Worm (Caenorhabditis elegans) whole organism, early embryonic: ENCODE data around the gene pkhm-2.
A peak's percentile ranks its signal among the peaks of the same experiment; 100 is the strongest.

Experiments
- B0310.2 ChIP-seq: sonication (generic microtip); optimal IDR thresholded peaks from 2 replicates; lab custom pipeline; 2016; ENCODE audit warnings: mild to moderate bottlenecking, missing genetic modification characterization, missing compliant biosample characterization
- F13C5.2 ChIP-seq: sonication (generic microtip); optimal IDR thresholded peaks from 2 replicates; lab custom pipeline; 2017; ENCODE audit warnings: mild to moderate bottlenecking, missing genetic modification characterization, inconsistent platforms, missing compliant biosample characterization
- aly-1 ChIP-seq: sonication (generic microtip); optimal IDR thresholded peaks from 2 replicates; lab custom pipeline; 2016; ENCODE audit warnings: missing genetic modification characterization, missing compliant biosample characterization
- ama-1 ChIP-seq: fragments of 150-350 bp; optimal IDR thresholded peaks from 2 replicates; lab custom pipeline; 2014
- ceh-13 ChIP-seq: fragments of 200-800 bp; sonication (Bioruptor generic); optimal IDR thresholded peaks from 2 replicates; lab custom pipeline; 2018; ENCODE audit warnings: mild to moderate bottlenecking, missing genetic modification characterization, missing compliant biosample characterization
- ceh-36 ChIP-seq: sonication (generic microtip); optimal IDR thresholded peaks from 2 replicates; lab custom pipeline; 2016; ENCODE audit warnings: missing genetic modification characterization, inconsistent platforms, missing compliant biosample characterization
- ets-7 ChIP-seq: sonication (generic microtip); optimal IDR thresholded peaks from 2 replicates; lab custom pipeline; 2016; ENCODE audit warnings: missing genotype, missing genetic modification characterization, missing compliant biosample characterization
- flt-1 ChIP-seq: fragments of 200-800 bp; sonication (Bioruptor generic); IDR thresholded peaks from 2 replicates; pipeline ENCODE4 v1.3.6; 2022; ENCODE audit warnings: missing genetic modification characterization, missing compliant biosample characterization
- hmbx-1 ChIP-seq: sonication (generic microtip); optimal IDR thresholded peaks from 2 replicates; lab custom pipeline; 2016; ENCODE audit warnings: mild to moderate bottlenecking, missing genetic modification characterization, missing compliant biosample characterization
- hmg-4 ChIP-seq: fragments of 200-800 bp; sonication (Bioruptor generic); optimal IDR thresholded peaks from 2 replicates; lab custom pipeline; 2018; ENCODE audit warnings: mild to moderate bottlenecking, missing genetic modification characterization, missing compliant biosample characterization
- hnd-1 ChIP-seq: sonication (generic microtip); optimal IDR thresholded peaks from 2 replicates; lab custom pipeline; 2016; ENCODE audit warnings: missing genetic modification characterization, missing compliant biosample characterization
- pes-1 ChIP-seq: fragments of 200-800 bp; sonication (Bioruptor generic); IDR thresholded peaks from 2 replicates; pipeline ENCODE4 v1.3.6; 2022; ENCODE audit warnings: missing genetic modification reagents, missing genetic modification characterization, missing compliant biosample characterization
- scrt-1 ChIP-seq: fragments of 200-800 bp; sonication (Bioruptor generic); IDR thresholded peaks from 2 replicates; pipeline ENCODE4 v1.3.6; 2022; ENCODE audit warnings: missing genetic modification characterization, missing compliant biosample characterization
- sea-1 ChIP-seq: fragments of 200-800 bp; sonication (Bioruptor generic); conservative IDR thresholded peaks from 2 replicates; pipeline ENCODE4 v1.3.6; 2022; ENCODE audit warnings: missing genetic modification characterization, missing compliant biosample characterization
- tbx-11 ChIP-seq: fragments of 200-800 bp; sonication (Bioruptor generic); IDR thresholded peaks from 2 replicates; pipeline ENCODE4 v1.3.6; 2022; ENCODE audit warnings: missing genetic modification characterization, missing compliant biosample characterization
- tbx-37 ChIP-seq: fragments of 200-800 bp; sonication (Bioruptor generic); conservative IDR thresholded peaks from 2 replicates; pipeline ENCODE4 v1.3.6; 2022; ENCODE audit warnings: missing genetic modification reagents, missing genetic modification characterization, missing compliant biosample characterization
- tra-4 ChIP-seq: sonication (generic microtip); optimal IDR thresholded peaks from 2 replicates; lab custom pipeline; 2017; ENCODE audit warnings: missing genetic modification characterization, missing compliant biosample characterization

The pkhm-2 gene

DNA sequence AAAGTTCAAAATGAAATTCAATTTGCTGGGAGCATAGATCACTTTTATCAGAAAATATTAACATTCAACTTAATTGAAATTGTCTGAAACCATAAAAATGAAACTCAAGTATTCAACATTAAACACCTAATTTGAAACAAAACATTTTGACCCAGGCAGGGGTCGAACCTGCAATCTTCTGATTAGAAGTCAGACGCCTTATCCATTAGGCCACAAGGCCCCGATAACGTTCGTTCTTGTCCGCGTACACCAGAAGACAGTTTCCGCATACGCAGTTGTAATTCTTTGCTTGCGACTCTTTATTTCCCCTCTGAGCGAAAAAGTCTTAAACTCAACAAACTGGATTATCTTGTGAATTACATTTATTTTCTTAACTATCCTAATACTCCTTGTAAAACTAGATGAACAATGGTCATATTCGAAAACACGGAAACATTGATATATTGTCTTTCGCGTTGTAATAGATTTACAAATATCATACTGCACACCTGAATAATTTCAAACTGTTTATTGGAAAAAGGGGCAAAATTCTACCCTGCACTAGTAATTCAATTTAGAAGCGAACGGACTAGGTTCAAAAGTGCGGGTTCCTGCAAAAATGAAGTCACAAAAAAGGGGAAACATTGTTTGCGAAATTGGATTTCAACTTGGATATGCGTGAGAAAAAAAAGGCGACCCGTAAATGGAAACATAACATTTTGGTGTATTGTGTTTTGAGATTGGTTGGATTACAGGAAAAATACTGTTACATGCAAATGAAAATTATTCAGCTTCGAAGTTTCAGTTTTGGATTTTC lies 34.7 kb downstream of the pkhm-2 start:
- peak; percentile 69 for TF ChIP-seq pes-1
- 0 out of 2 replicates have a peak, but pooled peaks have one; percentile 49 for TF ChIP-seq flt-1
- no peak for TF ChIP-seq tra-4 (tag; lab: Kevin White, UChicago)

DNA sequence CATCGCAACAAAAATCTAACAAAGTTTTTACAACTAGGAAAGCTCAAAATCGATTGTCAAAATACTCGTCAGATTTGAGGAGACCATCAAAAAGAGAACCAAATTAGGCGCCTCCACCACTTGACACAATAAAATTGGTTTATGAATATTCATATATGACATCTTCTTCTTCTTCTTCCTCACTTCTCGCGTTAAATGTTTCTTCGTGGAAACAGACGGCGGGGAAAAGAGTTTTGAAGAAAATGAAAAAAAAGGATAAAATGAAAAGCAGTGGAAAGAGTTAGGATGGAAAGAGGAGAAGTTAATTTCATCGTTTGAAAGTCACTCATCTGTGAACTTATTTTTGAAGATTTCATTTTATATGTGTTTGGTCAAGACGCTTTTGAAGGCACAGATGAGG lies 46.3 kb downstream of the pkhm-2 start:
- TF ChIP-seq ceh-13 (GFP tag; lab: Kevin White, UChicago) (no peak), pes-1 (no peak), tbx-37 (GFP tag; lab: Robert Waterston, UW) (no peak), aly-1 (tag; lab: Kevin White, UChicago) (no peak), F13C5.2 (tag; lab: Kevin White, UChicago) (no peak), hmg-4 (no peak), tra-4 (tag; lab: Kevin White, UChicago) (no peak), hmbx-1 (tag; lab: Kevin White, UChicago) (no peak), sea-1 (GFP tag; lab: Robert Waterston, UW) (no peak), scrt-1 (GFP tag; lab: Robert Waterston, UW) (no peak), ama-1 (no peak), tbx-11 (GFP tag; lab: Robert Waterston, UW) (no peak), B0310.2 (tag; lab: Kevin White, UChicago) (no peak), ets-7 (tag; lab: Kevin White, UChicago) (no peak), ceh-36 (tag; lab: Kevin White, UChicago) (no peak), hnd-1 (no peak), flt-1 (no peak)

DNA sequence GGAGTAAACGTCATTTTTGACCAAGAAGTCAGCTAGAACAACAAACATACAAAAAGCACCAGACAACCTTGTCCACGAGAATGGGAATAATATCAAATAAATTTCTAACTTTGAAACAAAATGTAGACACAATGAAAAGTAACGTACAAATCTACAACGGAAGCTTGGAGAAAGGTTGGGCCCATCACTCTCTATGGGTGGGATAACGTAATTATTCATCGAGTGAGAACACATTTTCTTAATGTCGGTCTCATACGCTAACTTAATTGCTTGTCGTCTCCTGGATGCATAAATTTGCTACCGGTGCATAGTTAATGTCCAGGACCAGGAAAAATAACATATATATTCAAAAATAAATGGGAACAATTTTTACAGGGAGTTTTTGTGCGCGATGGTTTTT lies 48.1 kb downstream of the pkhm-2 start:
- TF ChIP-seq scrt-1 (GFP tag; lab: Robert Waterston, UW) (no peak), aly-1 (tag; lab: Kevin White, UChicago) (no peak), tra-4 (tag; lab: Kevin White, UChicago) (no peak), F13C5.2 (tag; lab: Kevin White, UChicago) (no peak), flt-1 (no peak), ets-7 (tag; lab: Kevin White, UChicago) (no peak), pes-1 (no peak), hmbx-1 (tag; lab: Kevin White, UChicago) (no peak), B0310.2 (tag; lab: Kevin White, UChicago) (no peak), sea-1 (GFP tag; lab: Robert Waterston, UW) (no peak), tbx-37 (GFP tag; lab: Robert Waterston, UW) (no peak), hmg-4 (no peak), ceh-36 (tag; lab: Kevin White, UChicago) (no peak), ceh-13 (GFP tag; lab: Kevin White, UChicago) (no peak)

DNA sequence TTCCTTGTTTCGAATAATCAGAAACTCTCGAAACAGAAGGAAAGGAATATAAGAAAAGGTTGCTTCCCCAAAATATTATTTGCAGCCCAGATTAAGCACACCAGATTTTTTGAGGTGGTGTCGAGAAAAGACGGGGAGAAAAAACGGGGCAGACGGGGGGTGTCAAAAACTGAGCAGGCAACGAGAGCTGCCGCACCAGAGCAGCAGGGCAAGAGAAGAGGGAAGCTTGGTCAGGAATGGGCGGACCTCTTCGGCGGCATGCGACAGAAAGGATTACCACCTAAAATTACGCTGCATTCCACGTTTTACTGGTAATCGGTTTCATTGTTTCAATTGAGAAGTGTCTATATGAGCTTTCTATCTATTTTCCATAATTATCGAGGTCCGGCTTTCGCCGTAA lies 49.2 kb downstream of the pkhm-2 start:
- TF ChIP-seq tbx-37 (GFP tag; lab: Robert Waterston, UW) (no peak), F13C5.2 (tag; lab: Kevin White, UChicago) (no peak), ama-1 (no peak), ceh-13 (GFP tag; lab: Kevin White, UChicago) (no peak), ets-7 (tag; lab: Kevin White, UChicago) (no peak), tbx-11 (GFP tag; lab: Robert Waterston, UW) (no peak), scrt-1 (GFP tag; lab: Robert Waterston, UW) (no peak), B0310.2 (tag; lab: Kevin White, UChicago) (no peak), pes-1 (no peak), hmbx-1 (tag; lab: Kevin White, UChicago) (no peak), hmg-4 (no peak), aly-1 (tag; lab: Kevin White, UChicago) (no peak), hnd-1 (no peak), ceh-36 (tag; lab: Kevin White, UChicago) (no peak), tra-4 (tag; lab: Kevin White, UChicago) (no peak), sea-1 (GFP tag; lab: Robert Waterston, UW) (no peak), flt-1 (no peak)

DNA sequence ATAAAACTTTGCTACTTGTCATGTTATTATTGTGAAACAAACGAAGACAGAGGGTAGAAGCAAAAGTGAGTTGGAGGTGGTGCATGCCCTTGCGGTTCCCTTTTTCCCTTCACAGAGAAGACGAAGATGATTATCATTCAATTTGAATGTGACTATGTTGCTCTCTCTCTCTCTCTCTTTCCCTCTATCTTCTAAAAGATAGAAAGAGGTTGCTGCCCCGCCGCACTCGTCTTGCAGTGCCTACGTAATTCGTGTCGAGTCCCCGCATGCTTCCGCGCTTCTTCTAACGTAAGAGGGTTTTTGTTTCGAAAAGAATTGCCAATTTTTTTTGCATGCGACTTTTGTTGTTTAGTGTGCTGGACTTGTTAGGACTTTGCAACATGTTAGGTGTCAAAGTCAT lies 53.1 kb downstream of the pkhm-2 start:
- TF ChIP-seq hmg-4 (no peak), hnd-1 (no peak), ceh-13 (GFP tag; lab: Kevin White, UChicago) (no peak), flt-1 (no peak), pes-1 (no peak), B0310.2 (tag; lab: Kevin White, UChicago) (no peak), ets-7 (tag; lab: Kevin White, UChicago) (no peak), sea-1 (GFP tag; lab: Robert Waterston, UW) (no peak), scrt-1 (GFP tag; lab: Robert Waterston, UW) (no peak), F13C5.2 (tag; lab: Kevin White, UChicago) (no peak), aly-1 (tag; lab: Kevin White, UChicago) (no peak)
